Fruit fly (Drosophila melanogaster) Kc167 (cell line): ENCODE measurements around the gene CG14689.

Experiments
- Sin3A ChIP-seq: fragments of >200 bp; optimal IDR thresholded peaks from 2 replicates; lab custom pipeline; 2018; ENCODE audit warnings: missing external identifiers
- h ChIP-seq: fragments of >200 bp; optimal IDR thresholded peaks from 3 replicates; lab custom pipeline; 2018; ENCODE audit warnings: missing external identifiers
- insv ChIP-seq: fragments of >200 bp; optimal IDR thresholded peaks from 3 replicates; lab custom pipeline; 2018; ENCODE audit warnings: missing external identifiers
- psq ChIP-seq: fragments of >200 bp; optimal IDR thresholded peaks from 2 replicates; lab custom pipeline; 2017; ENCODE audit warnings: missing external identifiers

DNA sequence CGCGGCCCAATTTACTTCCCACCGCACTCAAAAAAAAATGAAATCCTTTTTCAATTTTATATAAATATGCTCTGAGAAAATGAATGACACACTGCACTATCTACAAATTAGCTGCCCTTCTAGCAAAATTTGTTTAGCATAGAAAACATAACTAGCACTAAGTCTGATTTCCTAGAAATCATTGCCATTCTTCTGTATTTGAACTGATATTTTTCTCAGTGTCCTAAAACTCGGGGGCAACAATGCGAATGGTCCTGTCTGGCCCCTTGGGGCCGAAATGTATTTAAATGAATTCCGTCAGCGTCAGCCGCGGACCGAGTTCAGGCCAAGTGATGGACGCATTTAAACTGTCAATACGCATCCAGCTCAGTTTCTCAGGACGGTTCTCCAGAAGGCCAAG is 38.4 kb downstream of the CG14689 start:
- TF ChIP-seq psq (lab: Kevin White, UChicago) (no peak), Sin3A (no peak), h (lab: Kevin White, UChicago) (no peak), insv (no peak)
